Fruit fly (Drosophila melanogaster) whole organism, embryonic: ENCODE data around the gene kin17.
A peak's percentile ranks its signal among the peaks of the same experiment; 100 is the strongest.

Source experiments
- Ada2b ChIP-seq: fragments of 200-800 bp; sonication (Bioruptor generic); IDR thresholded peaks from 2 replicates; pipeline ENCODE4 v1.3.6; 2022; ENCODE audit warnings: missing biosample characterization, missing genetic modification characterization
- BtbVII ChIP-seq: fragments of 200-800 bp; sonication (Bioruptor generic); optimal IDR thresholded peaks from 3 replicates; lab custom pipeline; 2017; ENCODE audit warnings: missing biosample characterization, mild to moderate bottlenecking, missing genetic modification characterization
- Bteb2 ChIP-seq: fragments of 200-800 bp; sonication (Bioruptor generic); optimal IDR thresholded peaks from 2 replicates; lab custom pipeline; 2016; ENCODE audit warnings: missing biosample characterization, missing genetic modification characterization
- CG10321 ChIP-seq: fragments of 200-800 bp; sonication (Bioruptor generic); IDR thresholded peaks from 2 replicates; pipeline ENCODE4 v1.3.6; 2022; ENCODE audit warnings: missing biosample characterization, missing genetic modification characterization
- CG11695 ChIP-seq: fragments of 200-800 bp; sonication (Bioruptor generic); IDR thresholded peaks from 3 replicates; pipeline ENCODE4 v1.3.6; 2022; ENCODE audit warnings: missing biosample characterization, missing genetic modification characterization
- CG11696 ChIP-seq: fragments of 200-800 bp; sonication (Bioruptor generic); IDR thresholded peaks from 2 replicates; pipeline ENCODE4 v1.3.6; 2022; ENCODE audit warnings: missing biosample characterization, missing genetic modification characterization
- CG12744 ChIP-seq: fragments of 200-800 bp; sonication (Bioruptor generic); optimal IDR thresholded peaks from 2 replicates; lab custom pipeline; 2016; ENCODE audit warnings: missing biosample characterization, missing genetic modification characterization
- CG13287 ChIP-seq: fragments of 200-800 bp; sonication (Bioruptor generic); IDR thresholded peaks from 2 replicates; pipeline ENCODE4 v1.3.6; 2022; ENCODE audit warnings: missing biosample characterization, missing genetic modification characterization; ENCODE audit not compliant: partially characterized antibody
- CG13894 ChIP-seq: fragments of 200-800 bp; sonication (Bioruptor generic); optimal IDR thresholded peaks from 3 replicates; lab custom pipeline; 2018; ENCODE audit warnings: missing biosample characterization, mild to moderate bottlenecking, missing genetic modification characterization, moderate library complexity
- CG14014 ChIP-seq: fragments of 200-800 bp; sonication (Bioruptor generic); IDR thresholded peaks from 2 replicates; pipeline ENCODE4 v1.3.6; 2022; ENCODE audit warnings: missing biosample characterization, missing genetic modification characterization
- CG15514 ChIP-seq: fragments of 200-800 bp; sonication (Bioruptor generic); optimal IDR thresholded peaks from 3 replicates; lab custom pipeline; 2017; ENCODE audit warnings: missing biosample characterization, missing genetic modification characterization, mild to moderate bottlenecking, moderate library complexity, missing genetic modification reagents
- CG16779 ChIP-seq: fragments of 200-800 bp; sonication (Bioruptor generic); IDR thresholded peaks from 2 replicates; pipeline ENCODE4 v1.3.6; 2022; ENCODE audit warnings: missing biosample characterization, missing genetic modification characterization
- CG18764 ChIP-seq: fragments of 200-800 bp; sonication (Bioruptor generic); optimal IDR thresholded peaks from 3 replicates; lab custom pipeline; 2016; ENCODE audit warnings: missing biosample characterization, missing genetic modification characterization
- CG30020 ChIP-seq: fragments of 200-800 bp; optimal IDR thresholded peaks from 2 replicates; lab custom pipeline; 2019; ENCODE audit warnings: missing biosample characterization, mild to moderate bottlenecking, missing genetic modification characterization, moderate library complexity
- CG33557 ChIP-seq: fragments of 200-800 bp; sonication (Bioruptor generic); optimal IDR thresholded peaks from 2 replicates; lab custom pipeline; 2019; ENCODE audit warnings: missing biosample characterization, mild to moderate bottlenecking, missing genetic modification characterization, moderate library complexity
- CG3726 ChIP-seq: fragments of 200-800 bp; sonication (Bioruptor generic); IDR thresholded peaks from 3 replicates; pipeline ENCODE4, ENCODE4 v1.3.6; 2022; ENCODE audit warnings: missing biosample characterization, missing genetic modification characterization
- CG5245 ChIP-seq: fragments of 200-800 bp; sonication (Bioruptor generic); optimal IDR thresholded peaks from 3 replicates; lab custom pipeline; 2016; ENCODE audit warnings: missing biosample characterization, missing genetic modification characterization
- CG6175 ChIP-seq: fragments of 200-800 bp; sonication (Bioruptor generic); IDR thresholded peaks from 3 replicates; pipeline ENCODE4 v1.3.6; 2022; ENCODE audit warnings: missing biosample characterization, missing genetic modification characterization
- CG6854 ChIP-seq: fragments of 200-800 bp; sonication (Bioruptor generic); optimal IDR thresholded peaks from 3 replicates; lab custom pipeline; 2017; ENCODE audit warnings: missing biosample characterization, mild to moderate bottlenecking, missing genetic modification characterization
- CG8290 ChIP-seq, 3 experiments: fragments of 200-800 bp; sonication (Bioruptor generic); optimal IDR thresholded peaks; 2 replicates each; lab custom pipeline; 2016 to 2019; ENCODE audit warnings: missing biosample characterization in 3 of 3, missing genetic modification characterization in 3 of 3, mild to moderate bottlenecking in 2 of 3, moderate library complexity in 1 of 3
- CG8478 ChIP-seq: fragments of >200 bp; optimal IDR thresholded peaks from 2 replicates; lab custom pipeline; 2018
- CG9876 ChIP-seq: fragments of 200-800 bp; sonication (Bioruptor generic); optimal IDR thresholded peaks from 2 replicates; lab custom pipeline; 2016; ENCODE audit warnings: missing biosample characterization, missing genetic modification characterization
- CTCF ChIP-seq: fragments of 200-800 bp; sonication (Bioruptor generic); optimal IDR thresholded peaks from 2 replicates; lab custom pipeline; 2017; ENCODE audit warnings: missing biosample characterization, mild to moderate bottlenecking, missing genetic modification characterization, moderate library complexity
- D ChIP-seq, 2 experiments: fragments of 200-800 bp in 1 of 2; fragments of >200 bp in 1 of 2; sonication (Bioruptor generic) in 1 of 2; optimal IDR thresholded peaks; 2 replicates in 1 of 2; 3 replicates in 1 of 2; lab custom pipeline; 2017; ENCODE audit warnings: mild to moderate bottlenecking in 1 of 2, missing biosample characterization in 1 of 2, missing genetic modification characterization in 1 of 2, missing genetic modification reagents in 1 of 2
- Dfd ChIP-seq, 2 experiments: fragments of >200 bp; optimal IDR thresholded peaks; 2 replicates each; lab custom pipeline; 2017; ENCODE audit warnings: missing biosample characterization in 2 of 2, missing genetic modification characterization in 2 of 2
- H15 ChIP-seq: fragments of 200-800 bp; sonication (Bioruptor generic); IDR thresholded peaks from 3 replicates; pipeline ENCODE4 v1.3.6; 2022; ENCODE audit warnings: missing biosample characterization, missing genetic modification characterization
- HmgZ ChIP-seq: fragments of 200-800 bp; sonication (Bioruptor generic); optimal IDR thresholded peaks from 2 replicates; lab custom pipeline; 2018; ENCODE audit warnings: missing biosample characterization, mild to moderate bottlenecking, missing genetic modification characterization
- NC2β ChIP-seq: fragments of 200-800 bp; sonication (Bioruptor generic); optimal IDR thresholded peaks from 2 replicates; lab custom pipeline; 2016; ENCODE audit warnings: missing biosample characterization, missing genetic modification characterization
- Neu2 ChIP-seq: fragments of 200-800 bp; sonication (Bioruptor generic); optimal IDR thresholded peaks from 3 replicates; lab custom pipeline; 2016; ENCODE audit warnings: missing biosample characterization, missing genetic modification characterization, borderline replicate concordance
- Opbp ChIP-seq: fragments of 200-800 bp; sonication (Bioruptor generic); IDR thresholded peaks from 3 replicates; pipeline ENCODE4 v1.3.6; 2022; ENCODE audit warnings: missing biosample characterization, missing genetic modification characterization; ENCODE audit not compliant: partially characterized antibody
- Poxn ChIP-seq: fragments of 200-800 bp; sonication (Bioruptor generic); IDR thresholded peaks from 2 replicates; pipeline ENCODE4 v1.3.6; 2022; ENCODE audit warnings: missing biosample characterization, missing genetic modification characterization
- Scr ChIP-seq: fragments of 200-800 bp; sonication (Bioruptor generic); IDR thresholded peaks from 2 replicates; pipeline ENCODE4 v1.3.6; 2022; ENCODE audit warnings: missing biosample characterization, missing genetic modification characterization; ENCODE audit not compliant: partially characterized antibody
- Ssrp ChIP-seq: fragments of 200-800 bp; sonication (Bioruptor generic); optimal IDR thresholded peaks from 2 replicates; lab custom pipeline; 2018; ENCODE audit warnings: missing biosample characterization, mild to moderate bottlenecking, missing genetic modification characterization, moderate library complexity
- Vsx1 ChIP-seq: fragments of 200-800 bp; sonication (Bioruptor generic); optimal IDR thresholded peaks from 2 replicates; lab custom pipeline; 2017; ENCODE audit warnings: missing biosample characterization, mild to moderate bottlenecking, missing genetic modification characterization, missing genetic modification reagents
- YL-1 ChIP-seq: fragments of 200-800 bp; sonication (Bioruptor generic); optimal IDR thresholded peaks from 3 replicates; lab custom pipeline; 2017; ENCODE audit warnings: missing biosample characterization, mild to moderate bottlenecking, missing genetic modification characterization
- amos ChIP-seq: fragments of 200-800 bp; sonication (Bioruptor generic); IDR thresholded peaks from 2 replicates; pipeline ENCODE4 v1.3.6; 2022; ENCODE audit warnings: missing biosample characterization, missing genetic modification characterization; ENCODE audit not compliant: partially characterized antibody
- ftz-f1 ChIP-seq: fragments of 200-800 bp; sonication (Bioruptor generic); optimal IDR thresholded peaks from 2 replicates; lab custom pipeline; 2016; ENCODE audit warnings: missing biosample characterization, missing genetic modification characterization
- ind ChIP-seq: fragments of 200-800 bp; sonication (Bioruptor generic); optimal IDR thresholded peaks from 3 replicates; lab custom pipeline; 2016; ENCODE audit warnings: missing biosample characterization, missing genetic modification characterization
- jigr1 ChIP-seq: fragments of 200-800 bp; sonication (Bioruptor generic); IDR thresholded peaks from 3 replicates; pipeline ENCODE4 v1.3.6; 2022; ENCODE audit warnings: missing biosample characterization, missing genetic modification characterization
- maf-S ChIP-seq: fragments of 200-800 bp; sonication (Bioruptor generic); optimal IDR thresholded peaks from 2 replicates; lab custom pipeline; 2016; ENCODE audit warnings: missing biosample characterization, missing genetic modification characterization
- mld ChIP-seq: fragments of 200-800 bp; sonication (Bioruptor generic); IDR thresholded peaks from 3 replicates; pipeline ENCODE4 v1.3.6; 2022; ENCODE audit warnings: missing biosample characterization, missing genetic modification characterization; ENCODE audit not compliant: partially characterized antibody
- nmo ChIP-seq: fragments of 200-800 bp; sonication (Bioruptor generic); optimal IDR thresholded peaks from 2 replicates; lab custom pipeline; 2018; ENCODE audit warnings: missing biosample characterization, mild to moderate bottlenecking, missing genetic modification characterization, moderate library complexity
- org-1 ChIP-seq: fragments of 200-800 bp; sonication (Bioruptor generic); optimal IDR thresholded peaks from 2 replicates; lab custom pipeline; 2017; ENCODE audit warnings: missing biosample characterization, missing genetic modification characterization
- otp ChIP-seq: fragments of 200-800 bp; sonication (Bioruptor generic); IDR thresholded peaks from 3 replicates; pipeline ENCODE4, ENCODE4 v1.3.6; 2022; ENCODE audit warnings: missing biosample characterization, missing genetic modification characterization
- psq ChIP-seq: fragments of 200-800 bp; sonication (Bioruptor generic); optimal IDR thresholded peaks from 2 replicates; lab custom pipeline; 2017; ENCODE audit warnings: missing biosample characterization, missing genetic modification characterization
- ro ChIP-seq: fragments of 200-800 bp; sonication (Bioruptor generic); IDR thresholded peaks from 2 replicates; pipeline ENCODE4 v1.3.6; 2022; ENCODE audit warnings: missing biosample characterization, missing genetic modification characterization
- vnd ChIP-seq: fragments of 200-800 bp; sonication (Bioruptor generic); IDR thresholded peaks from 3 replicates; pipeline ENCODE4 v1.3.6; 2022; ENCODE audit warnings: missing biosample characterization, missing genetic modification characterization; ENCODE audit not compliant: partially characterized antibody
- z ChIP-seq: fragments of 200-800 bp; sonication (Bioruptor generic); IDR thresholded peaks from 3 replicates; pipeline ENCODE4 v1.3.6; 2022; ENCODE audit warnings: missing biosample characterization, missing genetic modification characterization

The kin17 gene

DNA sequence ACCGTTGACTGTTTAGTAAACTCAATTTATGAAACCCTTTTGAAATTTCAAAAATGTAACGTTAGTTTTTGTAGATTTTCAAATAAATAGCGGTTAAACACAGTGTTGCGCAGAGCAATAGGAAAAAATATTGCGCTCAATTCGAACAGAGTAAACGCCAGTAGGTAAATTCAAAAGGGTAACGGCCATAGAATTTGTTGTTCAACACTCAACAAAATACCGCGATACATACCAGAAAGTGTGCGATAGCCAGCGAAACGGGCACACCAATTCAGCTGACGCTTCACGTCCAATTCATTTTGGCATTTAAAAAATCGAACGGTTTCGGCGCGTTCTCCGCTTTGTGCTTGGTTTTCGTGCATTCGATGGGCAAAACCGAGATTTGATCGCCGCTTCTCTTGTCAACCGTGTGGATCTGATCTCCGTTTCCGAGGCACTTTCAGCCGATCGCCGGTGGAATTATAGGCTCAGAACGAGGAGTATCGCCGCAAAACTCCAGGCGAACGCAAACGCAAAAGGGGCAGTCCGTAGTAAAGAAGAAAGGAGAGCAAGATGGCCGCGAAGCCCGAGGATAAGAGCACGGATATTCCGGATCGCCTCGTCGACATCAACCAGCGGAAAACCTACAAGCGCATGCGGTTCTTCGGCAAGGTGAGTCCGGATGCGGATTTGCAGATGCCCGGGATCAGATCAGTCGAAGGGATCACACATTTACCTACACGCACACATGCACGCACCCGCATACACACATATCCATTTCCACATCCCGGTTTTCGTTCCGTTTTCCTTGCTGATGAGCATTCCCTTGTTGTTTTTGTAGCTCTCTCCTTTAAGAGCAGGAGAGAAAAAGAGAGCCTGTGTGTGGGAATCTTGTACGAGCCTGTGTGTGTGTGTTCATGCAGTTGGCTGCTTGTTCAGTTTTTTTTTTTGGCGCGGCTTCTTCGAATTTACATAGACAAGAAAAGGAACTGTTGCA lies 46.6 kb upstream of the kin17 start (continued):
- TF ChIP-seq vnd (GFP tag; lab: Robert Waterston, UW) (peak; percentile 67), jigr1 (GFP tag; lab: Robert Waterston, UW) (no peak), Vsx1 (GFP tag; lab: Kevin White, UChicago) (no peak), BtbVII (GFP tag; lab: Kevin White, UChicago) (no peak), Bteb2 (GFP tag; lab: Kevin White, UChicago) (peak; percentile 48), YL-1 (GFP tag; lab: Kevin White, UChicago) (peak; percentile 45), nmo (GFP tag; lab: Kevin White, UChicago) (peak; percentile 58), CG30020 (tag; lab: Kevin White, UChicago) (peak; percentile 33), amos (GFP tag; lab: Robert Waterston, UW) (peak; percentile 90), maf-S (GFP tag; lab: Kevin White, UChicago) (peak; percentile 10), CG8290 (GFP tag; optimal IDR thresholded peaks at IDR 0.05; lab: Kevin White, UChicago) (no peak), CG8290 (tag; optimal IDR thresholded peaks at IDR 0.05; lab: Kevin White, UChicago) (peak in 1 of 2 experiments; percentile 75), CG16779 (no peak), CG18764 (GFP tag; lab: Kevin White, UChicago) (peak; percentile 20), org-1 (GFP tag; lab: Kevin White, UChicago) (no peak), ind (GFP tag; lab: Kevin White, UChicago) (peak; percentile 35), CG33557 (no peak), CG13894 (tag; lab: Kevin White, UChicago) (peak; percentile 26), HmgZ (tag; lab: Kevin White, UChicago) (peak; percentile 87), Neu2 (no peak), CG14014 (GFP tag; lab: Robert Waterston, UW) (0 out of 2 replicates have a peak, but pooled peaks have one; percentile 14), CG15514 (GFP tag; lab: Kevin White, UChicago) (peak; percentile 88), CG3726 (no peak), H15 (GFP tag; lab: Robert Waterston, UW) (peak; percentile 31; the same call in 1 of the 3 replicates), Scr (GFP tag; lab: Robert Waterston, UW) (peak; percentile 88), otp (GFP tag; lab: Robert Waterston, UW) (no peak), CG9876 (GFP tag; lab: Kevin White, UChicago) (peak; percentile 56), psq (peak; percentile 26), CG6175 (GFP tag; lab: Robert Waterston, UW) (no peak), CG8478 (peak; percentile 71), ftz-f1 (GFP tag; lab: Kevin White, UChicago) (no peak), Ada2b (GFP tag; lab: Robert Waterston, UW) (0 out of 2 replicates have a peak, but pooled peaks have one; percentile 13), Poxn (GFP tag; lab: Robert Waterston, UW) (no peak), ro (no peak), CG11696 (GFP tag; lab: Robert Waterston, UW) (no peak), NC2β (GFP tag; lab: Kevin White, UChicago) (peak; percentile 25), CG5245 (no peak), Opbp (peak; percentile 88), Dfd (GFP tag; optimal IDR thresholded peaks at IDR 0.05; lab: Kevin White, UChicago) (no peak), CG6854 (GFP tag; lab: Kevin White, UChicago) (no peak), D (optimal IDR thresholded peaks at IDR 0.05; lab: Kevin White, UChicago) (peak; percentile 72), D (GFP tag; optimal IDR thresholded peaks at IDR 0.05; lab: Kevin White, UChicago) (no peak), mld (GFP tag; lab: Robert Waterston, UW) (peak; percentile 57; the same call in 1 of the 3 replicates), Ssrp (tag; lab: Kevin White, UChicago) (no peak), CG11695 (GFP tag; lab: Robert Waterston, UW) (no peak), CG13287 (GFP tag; lab: Robert Waterston, UW) (peak; percentile 91), CG12744 (no peak), CG10321 (GFP tag; lab: Robert Waterston, UW) (no peak), z (no peak), CTCF (peak; percentile 38)
